Worm (Caenorhabditis elegans) whole organism, young adult: ENCODE results near the gene F23H11.5.
A peak's percentile ranks its signal among the peaks of the same experiment; 100 is the strongest.

Experiments
- B0035.1 ChIP-seq: sonication (generic microtip); optimal IDR thresholded peaks from 2 replicates; lab custom pipeline; 2016; ENCODE audit warnings: missing genetic modification characterization, mild to moderate bottlenecking, missing compliant biosample characterization, missing genotype, missing genetic modification reagents
- B0336.3 ChIP-seq: fragments of 200-800 bp; sonication (Bioruptor generic); IDR thresholded peaks from 2 replicates; pipeline ENCODE4 v1.3.6; 2022; ENCODE audit warnings: missing genetic modification characterization, missing compliant biosample characterization
- C06A6.2 ChIP-seq: fragments of 200-800 bp; sonication (Bioruptor generic); conservative IDR thresholded peaks from 2 replicates; pipeline ENCODE4 v1.3.6; 2022; ENCODE audit warnings: missing genetic modification characterization, missing compliant biosample characterization
- F10E7.11 ChIP-seq: sonication (generic microtip); optimal IDR thresholded peaks from 2 replicates; lab custom pipeline; 2017; ENCODE audit warnings: mild to moderate bottlenecking, missing genetic modification characterization, moderate library complexity, missing compliant biosample characterization
- F22D6.2 ChIP-seq: sonication (generic microtip); optimal IDR thresholded peaks from 2 replicates; lab custom pipeline; 2016; ENCODE audit warnings: mild to moderate bottlenecking, missing genetic modification characterization, missing compliant biosample characterization
- F49E8.2 ChIP-seq: sonication (generic microtip); optimal IDR thresholded peaks from 3 replicates; lab custom pipeline; 2017; ENCODE audit warnings: missing genetic modification characterization, mild to moderate bottlenecking, missing compliant biosample characterization, antibody characterized with exemption, moderate library complexity; ENCODE audit not compliant: insufficient read depth
- Y53F4B.3 ChIP-seq: fragments of 200-800 bp; sonication (Bioruptor generic); IDR thresholded peaks from 2 replicates; pipeline ENCODE4 v1.3.6; 2022; ENCODE audit warnings: missing genetic modification reagents, missing genetic modification characterization, missing compliant biosample characterization
- Y79H2A.3 ChIP-seq: fragments of 200-800 bp; sonication (Bioruptor generic); conservative IDR thresholded peaks from 2 replicates; pipeline ENCODE4 v1.3.6; 2022; ENCODE audit warnings: missing genetic modification reagents, missing genetic modification characterization, missing compliant biosample characterization
- Y95B8A.8 ChIP-seq: fragments of 200-800 bp; sonication (Bioruptor generic); IDR thresholded peaks from 2 replicates; pipeline ENCODE4 v1.3.6; 2022; ENCODE audit warnings: missing genetic modification reagents, missing genetic modification characterization, missing compliant biosample characterization
- athp-1 ChIP-seq: sonication (generic microtip); optimal IDR thresholded peaks from 2 replicates; lab custom pipeline; 2017; ENCODE audit warnings: mild to moderate bottlenecking, missing genetic modification characterization, missing compliant biosample characterization
- attf-5 ChIP-seq: fragments of 200-800 bp; sonication (Bioruptor generic); optimal IDR thresholded peaks from 2 replicates; lab custom pipeline; 2018; ENCODE audit warnings: mild to moderate bottlenecking, missing genetic modification characterization, missing compliant biosample characterization
- bed-2 ChIP-seq: fragments of 200-800 bp; sonication (Bioruptor generic); IDR thresholded peaks from 2 replicates; pipeline ENCODE4 v1.3.6; 2022; ENCODE audit warnings: missing genetic modification reagents, missing genetic modification characterization, missing compliant biosample characterization
- ceh-100 ChIP-seq: fragments of 200-800 bp; sonication (Bioruptor generic); IDR thresholded peaks from 2 replicates; pipeline ENCODE4 v1.3.6; 2022; ENCODE audit warnings: missing genetic modification reagents, missing genetic modification characterization, missing compliant biosample characterization
- ceh-27 ChIP-seq: fragments of 200-800 bp; sonication (Bioruptor generic); optimal IDR thresholded peaks from 2 replicates; lab custom pipeline; 2018; ENCODE audit warnings: mild to moderate bottlenecking, missing genetic modification characterization, moderate library complexity, missing compliant biosample characterization
- ceh-91 ChIP-seq: fragments of 200-800 bp; sonication (Bioruptor generic); IDR thresholded peaks from 2 replicates; pipeline ENCODE4 v1.3.6; 2022; ENCODE audit warnings: missing genetic modification reagents, missing genetic modification characterization, missing compliant biosample characterization
- chd-7 ChIP-seq: sonication (generic microtip); optimal IDR thresholded peaks from 2 replicates; lab custom pipeline; 2016; ENCODE audit warnings: mild to moderate bottlenecking, missing genetic modification characterization, moderate library complexity, missing compliant biosample characterization
- dox-1 ChIP-seq: fragments of 200-800 bp; sonication (Bioruptor generic); IDR thresholded peaks from 2 replicates; pipeline ENCODE4 v1.3.6; 2022; ENCODE audit warnings: missing genetic modification reagents, missing genetic modification characterization, missing compliant biosample characterization
- dpff-1 ChIP-seq: sonication (generic microtip); optimal IDR thresholded peaks from 2 replicates; lab custom pipeline; 2017; ENCODE audit warnings: mild to moderate bottlenecking, missing genetic modification characterization, missing compliant biosample characterization
- efl-1 ChIP-seq: fragments of 150-350 bp; optimal IDR thresholded peaks from 2 replicates; lab custom pipeline; 2014; ENCODE audit warnings: missing biosample characterization, missing genetic modification reagents, missing genetic modification characterization
- ekl-4 ChIP-seq: fragments of 200-800 bp; sonication (Bioruptor generic); IDR thresholded peaks from 2 replicates; pipeline ENCODE4 v1.3.6; 2022; ENCODE audit warnings: missing genetic modification reagents, missing genetic modification characterization, missing compliant biosample characterization
- ets-4 ChIP-seq: fragments of 200-800 bp; sonication (Bioruptor generic); optimal IDR thresholded peaks from 2 replicates; lab custom pipeline; 2018; ENCODE audit warnings: mild to moderate bottlenecking, missing genetic modification characterization, missing compliant biosample characterization
- hlh-26 ChIP-seq: fragments of 200-800 bp; sonication (Bioruptor generic); conservative IDR thresholded peaks from 2 replicates; pipeline ENCODE4 v1.3.6; 2022; ENCODE audit warnings: missing genetic modification reagents, missing genetic modification characterization, missing compliant biosample characterization
- lag-1 ChIP-seq: fragments of 200-800 bp; sonication (Bioruptor generic); IDR thresholded peaks from 2 replicates; pipeline ENCODE4 v1.3.6; 2022; ENCODE audit warnings: missing genetic modification reagents, missing genetic modification characterization, missing compliant biosample characterization
- lin-54 ChIP-seq: fragments of 200-800 bp; sonication (Bioruptor generic); optimal IDR thresholded peaks from 2 replicates; lab custom pipeline; 2018; ENCODE audit warnings: mild to moderate bottlenecking, missing genetic modification characterization, missing compliant biosample characterization
- lsl-1 ChIP-seq: fragments of 200-800 bp; sonication (Bioruptor generic); optimal IDR thresholded peaks from 2 replicates; lab custom pipeline; 2018; ENCODE audit warnings: mild to moderate bottlenecking, missing genetic modification characterization, moderate library complexity, missing compliant biosample characterization
- madf-10 ChIP-seq: sonication (generic microtip); optimal IDR thresholded peaks from 2 replicates; lab custom pipeline; 2016; ENCODE audit warnings: mild to moderate bottlenecking, missing genetic modification characterization, missing compliant biosample characterization
- mel-28 ChIP-seq: sonication (generic microtip); optimal IDR thresholded peaks from 2 replicates; lab custom pipeline; 2016; ENCODE audit warnings: borderline replicate concordance, mild to moderate bottlenecking, missing genetic modification characterization, missing compliant biosample characterization
- mxl-1 ChIP-seq: sonication (generic microtip); optimal IDR thresholded peaks from 2 replicates; lab custom pipeline; 2016; ENCODE audit warnings: missing genetic modification characterization, missing compliant biosample characterization
- nfya-2 ChIP-seq: fragments of 200-800 bp; sonication (Bioruptor generic); IDR thresholded peaks from 2 replicates; pipeline ENCODE4 v1.3.6; 2022; ENCODE audit warnings: missing genetic modification reagents, missing genetic modification characterization, missing compliant biosample characterization
- nhr-27 ChIP-seq: fragments of 200-800 bp; sonication (Bioruptor generic); optimal IDR thresholded peaks from 2 replicates; lab custom pipeline; 2018; ENCODE audit warnings: mild to moderate bottlenecking, missing genetic modification characterization, moderate library complexity, missing compliant biosample characterization
- nhr-80 ChIP-seq: sonication (generic microtip); optimal IDR thresholded peaks from 2 replicates; lab custom pipeline; 2016; ENCODE audit warnings: missing genetic modification characterization, missing compliant biosample characterization
- rpc-1 ChIP-seq, 2 experiments: fragments of 150-350 bp in 1 of 2; sonication (generic microtip) in 1 of 2; optimal IDR thresholded peaks; 2 replicates each; lab custom pipeline; 2014 to 2018; ENCODE audit warnings: missing biosample characterization in 1 of 2, missing genetic modification characterization in 1 of 2, missing genetic modification reagents in 1 of 2, missing genotype in 1 of 2
- sdz-38 ChIP-seq: sonication (generic microtip); optimal IDR thresholded peaks from 2 replicates; lab custom pipeline; 2016; ENCODE audit warnings: missing genotype, missing genetic modification characterization, missing compliant biosample characterization
- snpc-3.4 ChIP-seq: sonication (generic microtip); optimal IDR thresholded peaks from 2 replicates; lab custom pipeline; 2017; ENCODE audit warnings: missing genetic modification characterization, mild to moderate bottlenecking, missing compliant biosample characterization, antibody characterized with exemption, moderate library complexity, missing genotype, missing genetic modification reagents
- somi-1 ChIP-seq: fragments of 200-800 bp; sonication (Bioruptor generic); optimal IDR thresholded peaks from 2 replicates; lab custom pipeline; 2018; ENCODE audit warnings: mild to moderate bottlenecking, missing genetic modification characterization, missing compliant biosample characterization
- sptf-2 ChIP-seq: fragments of 200-800 bp; sonication (Bioruptor generic); optimal IDR thresholded peaks from 2 replicates; lab custom pipeline; 2018; ENCODE audit warnings: mild to moderate bottlenecking, missing genetic modification characterization, missing compliant biosample characterization
- tbp1 ChIP-seq: fragments of 200-800 bp; sonication (Bioruptor generic); optimal IDR thresholded peaks from 2 replicates; lab custom pipeline; 2018; ENCODE audit warnings: mild to moderate bottlenecking, missing genetic modification characterization, missing compliant biosample characterization
- xnd-1 ChIP-seq: sonication (generic microtip); optimal IDR thresholded peaks from 2 replicates; lab custom pipeline; 2016; ENCODE audit warnings: missing genotype, missing genetic modification reagents, missing genetic modification characterization, missing compliant biosample characterization
- ztf-18 ChIP-seq: sonication (generic microtip); optimal IDR thresholded peaks from 2 replicates; lab custom pipeline; 2016; ENCODE audit warnings: missing genotype, mild to moderate bottlenecking, missing genetic modification characterization, missing compliant biosample characterization
- ztf-3 ChIP-seq: fragments of 200-800 bp; sonication (Bioruptor generic); optimal IDR thresholded peaks from 2 replicates; lab custom pipeline; 2018; ENCODE audit warnings: mild to moderate bottlenecking, missing genetic modification characterization, missing compliant biosample characterization

F23H11.5 gene

DNA sequence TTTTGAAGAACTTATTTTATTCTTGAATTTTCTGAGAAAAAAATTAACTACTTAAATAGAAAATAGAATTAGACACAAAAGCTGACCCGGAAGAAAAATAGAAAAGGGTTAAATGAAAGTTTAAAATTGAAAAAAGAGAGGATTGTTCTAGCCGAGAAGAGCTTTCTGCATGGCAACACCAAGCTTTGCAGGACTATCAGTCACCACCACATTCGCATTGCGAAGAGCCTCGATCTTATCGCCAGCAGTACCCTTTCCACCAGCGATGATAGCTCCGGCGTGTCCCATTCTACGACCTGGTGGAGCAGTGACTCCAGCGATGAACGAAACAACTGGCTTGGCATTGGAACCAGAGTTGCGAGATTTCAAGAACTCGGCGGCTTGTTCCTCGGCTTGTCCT, 10.3 kb downstream of the F23H11.5 start (continued):
- TF ChIP-seq dpff-1 (tag; lab: Kevin White, UChicago) (no peak), ekl-4 (GFP tag; lab: Robert Waterston, UW) (peak; percentile 57; the same call in 1 of the 2 replicates), sdz-38 (tag; lab: Kevin White, UChicago) (no peak), xnd-1 (no peak), sptf-2 (GFP tag; lab: Kevin White, UChicago) (no peak), Y53F4B.3 (GFP tag; lab: Robert Waterston, UW) (no peak), F22D6.2 (tag; lab: Kevin White, UChicago) (no peak), bed-2 (GFP tag; lab: Robert Waterston, UW) (no peak), ztf-18 (tag; lab: Kevin White, UChicago) (no peak), ceh-27 (GFP tag; lab: Kevin White, UChicago) (no peak), ztf-3 (GFP tag; lab: Kevin White, UChicago) (no peak), B0035.1 (tag; lab: Kevin White, UChicago) (no peak), athp-1 (no peak), F10E7.11 (tag; lab: Kevin White, UChicago) (peak; percentile 20)

DNA sequence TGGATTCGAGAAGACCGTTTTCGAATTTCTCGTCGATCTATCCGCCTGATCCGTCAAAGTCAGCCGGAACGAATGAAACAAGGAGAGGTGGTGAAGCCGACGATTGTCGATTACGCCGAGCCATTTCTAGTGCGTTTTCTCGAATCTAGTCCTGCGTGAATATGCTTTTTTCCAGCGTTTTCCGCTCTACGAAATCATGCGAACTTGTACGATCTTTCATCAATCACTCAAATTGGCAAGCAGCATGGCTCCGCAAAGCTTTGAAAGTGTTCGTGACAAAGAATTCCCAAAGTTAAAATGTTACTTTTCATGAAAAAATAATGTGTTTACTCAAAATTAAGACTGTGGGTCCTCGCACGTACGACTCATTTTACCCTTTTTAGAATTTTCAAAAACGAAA, 13.5 kb downstream of the F23H11.5 start:
- no peak for TF ChIP-seq chd-7 (tag; lab: Kevin White, UChicago)
- TF ChIP-seq mel-28 (tag; lab: Kevin White, UChicago) = no peak
- TF ChIP-seq lag-1 (GFP tag; lab: Robert Waterston, UW) = 0 out of 2 replicates have a peak, but pooled peaks have one; percentile 40
- no peak for TF ChIP-seq rpc-1 (optimal IDR thresholded peaks at IDR 0.05; lab: Kevin White, UChicago)
- no peak for TF ChIP-seq rpc-1 (tag; optimal IDR thresholded peaks at IDR 0.05; lab: Kevin White, UChicago)
- no peak for TF ChIP-seq ceh-100
- TF ChIP-seq, all 124 proteins: peak for 1

- TF ChIP-seq ceh-91 (GFP tag; lab: Robert Waterston, UW) = no peak
- no peak for TF ChIP-seq nfya-2 (GFP tag; lab: Robert Waterston, UW)
- TF ChIP-seq dpff-1 (tag; lab: Kevin White, UChicago) = no peak
- TF ChIP-seq, all 124 proteins: peak for 0
Observed at ce11 chrIII:895525-895924, 14.9 kb downstream of the F23H11.5 start, which contains the start of the genes ztf-18 and F23H11.2. TSS of gene ztf-18 (minus strand) at chrIII:895712. TSS of gene F23H11.2 (plus strand) at chrIII:895747.

DNA sequence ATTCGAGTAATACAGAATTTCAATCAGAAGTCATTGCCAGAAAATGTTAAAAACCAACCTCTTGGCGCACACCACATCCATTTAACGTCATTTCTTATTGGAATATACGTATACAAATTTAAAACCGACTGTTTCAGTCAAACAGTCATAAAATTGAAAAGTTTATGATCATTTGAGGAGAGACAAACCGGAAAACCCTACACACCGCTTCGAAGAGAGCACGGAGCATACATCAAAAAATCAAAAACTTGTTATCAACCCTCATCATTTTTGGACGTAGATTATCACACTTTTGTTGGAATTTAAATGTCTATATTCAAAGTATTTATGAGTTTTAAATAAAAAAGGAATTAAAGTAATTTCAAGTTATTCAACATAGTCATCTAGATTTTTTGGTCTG, 19.4 kb downstream of the F23H11.5 start, which contains the start of gene T24C4.10:
Gene T24C4.10 (minus strand): TSS at position 230 of the 400 bp plus-strand sequence.
- TF ChIP-seq Y95B8A.8 (no peak), nhr-80 (peak; percentile 76), snpc-3.4 (peak; percentile 27)

ce11 chrIII:888983-889549, 21.3 kb downstream of the F23H11.5 start:
- TF ChIP-seq attf-5 (GFP tag; lab: Kevin White, UChicago) = peak; percentile 30
- peak; percentile 64 for TF ChIP-seq lsl-1 (GFP tag; lab: Kevin White, UChicago)
- TF ChIP-seq bed-2 (GFP tag; lab: Robert Waterston, UW) = no peak
- TF ChIP-seq tbp1 (GFP tag; lab: Kevin White, UChicago) = no peak
- TF ChIP-seq nhr-80 = no peak
- peak; percentile 10 for TF ChIP-seq efl-1 (GFP tag; lab: Kevin White, UChicago)

- TF ChIP-seq hlh-26 (GFP tag; lab: Robert Waterston, UW) (no peak), C06A6.2 (GFP tag; lab: Robert Waterston, UW) (no peak), somi-1 (no peak), nhr-27 (tag; lab: Kevin White, UChicago) (no peak), madf-10 (tag; lab: Kevin White, UChicago) (no peak), F49E8.2 (tag; lab: Kevin White, UChicago) (no peak), mxl-1 (tag; lab: Kevin White, UChicago) (no peak), B0336.3 (GFP tag; lab: Robert Waterston, UW) (peak; percentile 38; the same call in 1 of the 2 replicates), lin-54 (GFP tag; lab: Kevin White, UChicago) (peak; percentile 18), ets-4 (GFP tag; lab: Kevin White, UChicago) (no peak), dox-1 (peak; percentile 59; the same call in 1 of the 2 replicates), bed-2 (GFP tag; lab: Robert Waterston, UW) (no peak), Y79H2A.3 (GFP tag; lab: Robert Waterston, UW) (no peak)
Observed at ce11 chrIII:887874-888299, 22.5 kb downstream of the F23H11.5 start.
